Worm (Caenorhabditis elegans) whole organism, L3 larva: Measurements from ENCODE around the gene mics-1.

Source experiments
- R02D3.7 ChIP-seq: fragments of 150-350 bp; optimal IDR thresholded peaks from 2 replicates; lab custom pipeline; 2014; ENCODE audit warnings: missing biosample characterization, missing genetic modification characterization
- ZK546.5 ChIP-seq: sonication (generic microtip); optimal IDR thresholded peaks from 2 replicates; lab custom pipeline; 2017; ENCODE audit warnings: missing biosample characterization, missing genetic modification characterization
- aly-2 ChIP-seq: fragments of 150-350 bp; optimal IDR thresholded peaks from 2 replicates; lab custom pipeline; 2014; ENCODE audit warnings: missing biosample characterization, missing genetic modification characterization
- fkh-10 ChIP-seq: sonication (generic microtip); optimal IDR thresholded peaks from 2 replicates; lab custom pipeline; 2017; ENCODE audit warnings: missing biosample characterization, missing genetic modification reagents, missing genetic modification characterization
- jun-1 ChIP-seq: fragments of 150-350 bp; optimal IDR thresholded peaks from 2 replicates; lab custom pipeline; 2014; ENCODE audit warnings: missing biosample characterization, missing genetic modification reagents, missing genetic modification characterization
- snpc-4 ChIP-seq: fragments of 150-350 bp; optimal IDR thresholded peaks from 2 replicates; lab custom pipeline; 2014; ENCODE audit warnings: missing biosample characterization, missing genetic modification characterization

DNA sequence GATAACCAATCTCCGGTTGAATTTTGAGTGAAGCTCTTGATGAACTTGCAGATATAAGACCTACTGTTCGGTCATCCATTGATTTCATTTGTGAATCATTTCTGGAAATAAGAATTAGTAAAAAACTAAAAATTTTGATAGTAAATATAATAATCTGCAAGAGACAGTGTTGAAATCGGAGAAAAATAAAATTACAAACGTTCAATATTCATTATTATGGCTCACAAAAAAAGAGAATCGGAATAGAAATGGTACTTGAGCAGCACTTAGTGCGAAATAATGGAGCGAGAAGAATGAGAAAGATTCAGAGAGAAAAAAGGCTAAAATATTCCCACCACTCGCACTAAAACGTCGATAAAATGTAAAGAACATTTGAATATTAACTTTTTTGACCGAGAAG, 1.8 kb downstream of the mics-1 start, which contains the start of gene vps-54:
- no peak for TF ChIP-seq jun-1
- TF ChIP-seq ZK546.5 = no peak
- TF ChIP-seq snpc-4 (tag; lab: Kevin White, UChicago) = no peak
- TF ChIP-seq aly-2 (tag; lab: Kevin White, UChicago) = no peak
- no peak for TF ChIP-seq R02D3.7 (tag; lab: Kevin White, UChicago)
- no peak for TF ChIP-seq fkh-10
